Fruit fly (Drosophila melanogaster): ENCODE data around the gene CG32683.

The CG32683 gene

DNA sequence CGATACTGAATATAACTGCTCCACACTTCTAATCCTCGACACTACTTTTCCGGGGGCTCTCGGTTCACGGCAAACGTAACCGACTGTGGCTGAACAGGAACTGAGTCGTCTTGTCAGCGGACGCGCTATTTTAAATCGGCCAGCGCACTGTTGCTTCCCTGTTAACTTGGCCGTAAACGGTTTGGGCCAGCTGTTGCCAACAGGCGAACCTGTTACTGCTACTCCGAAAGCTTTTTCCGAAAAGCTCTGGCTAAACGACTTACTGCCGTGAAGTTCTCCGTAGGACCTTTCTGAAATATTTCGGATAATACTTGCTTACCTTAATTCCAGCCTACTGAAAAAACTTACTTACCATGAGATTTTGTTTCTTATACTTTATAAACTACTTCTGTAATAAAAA lies at the start of gene CG32683:
TSS of gene CG32683 (minus strand) at position 101 of the 400 bp plus-strand sequence.
- TF ChIP-seq CG17801 (GFP tag; optimal IDR thresholded peaks at IDR 0.05; ENCODE audit: partially characterized antibody), result no peak

DNA sequence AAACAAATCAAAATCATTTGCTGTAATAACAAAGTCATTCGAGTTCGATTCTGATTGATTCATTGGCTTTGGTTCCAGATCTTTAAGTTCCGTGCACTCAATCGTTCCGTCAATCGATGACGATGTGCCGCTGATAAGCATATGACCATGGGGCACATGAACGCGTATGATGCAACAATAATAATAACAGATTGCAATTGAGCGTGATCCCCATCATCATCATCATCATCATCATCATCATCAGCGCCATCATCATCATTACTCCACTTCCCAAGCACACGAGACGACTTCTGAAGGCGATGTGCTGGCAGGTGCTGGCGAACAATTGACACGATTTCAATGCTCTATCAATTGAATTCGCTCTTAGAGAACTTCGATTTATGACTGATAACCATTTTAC lies 41.6 kb upstream of the CG32683 start:
- TF ChIP-seq CG17801 (GFP tag; optimal IDR thresholded peaks at IDR 0.05; ENCODE audit: partially characterized antibody), result no peak

DNA sequence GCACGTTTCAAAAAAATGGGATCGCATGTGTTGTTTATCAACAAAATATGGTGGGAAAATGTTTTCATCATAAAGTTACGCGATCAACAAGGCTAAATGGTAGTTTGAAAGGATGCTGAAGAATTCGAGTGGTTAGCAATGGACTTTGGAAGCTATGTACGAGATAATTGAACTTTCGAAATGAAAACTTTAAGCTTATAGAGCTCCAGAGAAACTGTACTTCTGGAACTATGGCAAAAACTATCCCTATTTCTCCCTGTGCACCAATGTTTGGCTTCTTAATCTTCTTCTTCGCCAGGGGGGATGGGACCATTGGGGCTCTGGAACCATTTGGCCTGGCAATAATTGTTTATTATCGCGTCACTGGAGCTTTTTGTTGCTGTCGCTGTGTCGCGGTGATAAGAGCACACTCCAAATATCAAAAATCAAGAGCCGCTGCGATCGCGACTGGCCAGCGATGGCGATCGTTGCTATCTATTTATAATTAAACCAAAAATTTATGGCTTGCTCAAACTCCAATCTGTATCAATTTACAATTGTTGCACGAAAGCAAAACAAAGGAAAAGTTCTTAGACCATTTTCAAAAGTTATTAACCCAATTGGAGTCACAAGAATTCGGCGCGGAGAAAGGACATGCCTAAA lies 33.4 kb upstream of the CG32683 start:
- no peak for TF ChIP-seq CG17801 (GFP tag; optimal IDR thresholded peaks at IDR 0.05; ENCODE audit: partially characterized antibody)

DNA sequence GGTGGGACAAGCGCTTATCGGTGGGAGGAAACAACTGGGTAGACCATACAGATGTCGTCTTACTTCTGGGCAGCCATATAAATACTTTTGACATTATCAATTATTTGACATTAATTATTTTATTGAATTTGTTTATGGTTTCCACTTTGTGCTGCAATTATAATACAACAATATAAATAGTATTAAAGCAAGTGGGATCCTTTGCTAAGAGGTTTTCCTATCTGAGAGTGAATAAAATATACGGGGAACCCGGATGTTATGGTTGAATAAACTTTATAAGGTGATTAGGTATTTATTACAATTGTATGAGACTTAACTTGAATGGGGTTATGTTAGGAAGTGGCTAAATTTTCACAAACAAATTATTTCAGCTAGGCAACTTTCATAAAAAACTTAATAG lies 32.4 kb upstream of the CG32683 start, which contains the start of gene CG32687:
TSS of gene CG32687 (minus strand) at position 101 of the 400 bp plus-strand sequence.
- no peak for TF ChIP-seq CG17801 (GFP tag; optimal IDR thresholded peaks at IDR 0.05; ENCODE audit: partially characterized antibody)

DNA sequence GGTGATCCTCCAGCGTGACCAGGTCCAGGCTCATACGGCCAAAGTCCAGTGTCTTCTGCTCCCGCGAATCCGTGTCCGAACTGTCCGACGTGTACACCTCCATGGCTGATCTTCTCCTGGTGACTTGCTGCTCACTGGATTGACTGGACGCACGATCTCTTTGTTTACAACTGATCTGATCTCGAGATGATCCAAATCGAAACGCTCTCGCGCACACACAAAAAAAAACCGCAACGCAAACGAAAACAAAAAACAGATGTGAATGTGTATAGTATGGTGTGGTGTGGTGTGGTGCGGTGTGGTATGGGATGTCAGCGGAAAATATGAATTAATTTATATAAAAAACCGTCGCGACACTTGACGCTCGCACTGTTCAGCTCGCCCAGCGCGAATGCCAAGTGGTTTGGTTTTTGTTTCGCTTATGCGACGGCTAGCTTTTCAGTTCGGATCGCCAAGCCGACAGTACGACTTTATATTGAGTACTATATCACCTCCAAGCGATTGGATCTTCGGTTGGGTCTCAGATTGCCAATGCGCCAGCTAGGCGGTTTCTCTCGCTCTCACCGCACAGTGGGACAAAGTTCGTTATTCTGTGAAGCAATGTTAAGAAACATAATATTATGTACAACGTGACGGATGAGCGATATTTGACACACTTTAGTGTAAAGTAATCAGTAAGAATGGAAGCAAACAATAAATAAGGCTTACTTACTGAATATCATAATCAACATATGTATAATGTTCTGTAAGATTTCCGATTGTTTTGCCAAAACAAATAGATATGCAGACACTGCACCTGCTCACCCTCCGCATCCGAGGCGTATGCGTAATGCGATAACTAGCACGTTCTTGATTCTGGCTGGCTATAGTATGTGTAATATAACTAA lies 31.7 kb upstream of the CG32683 start:
- peak; percentile 77 for TF ChIP-seq CG17801 (GFP tag; optimal IDR thresholded peaks at IDR 0.05; ENCODE audit: partially characterized antibody)

DNA sequence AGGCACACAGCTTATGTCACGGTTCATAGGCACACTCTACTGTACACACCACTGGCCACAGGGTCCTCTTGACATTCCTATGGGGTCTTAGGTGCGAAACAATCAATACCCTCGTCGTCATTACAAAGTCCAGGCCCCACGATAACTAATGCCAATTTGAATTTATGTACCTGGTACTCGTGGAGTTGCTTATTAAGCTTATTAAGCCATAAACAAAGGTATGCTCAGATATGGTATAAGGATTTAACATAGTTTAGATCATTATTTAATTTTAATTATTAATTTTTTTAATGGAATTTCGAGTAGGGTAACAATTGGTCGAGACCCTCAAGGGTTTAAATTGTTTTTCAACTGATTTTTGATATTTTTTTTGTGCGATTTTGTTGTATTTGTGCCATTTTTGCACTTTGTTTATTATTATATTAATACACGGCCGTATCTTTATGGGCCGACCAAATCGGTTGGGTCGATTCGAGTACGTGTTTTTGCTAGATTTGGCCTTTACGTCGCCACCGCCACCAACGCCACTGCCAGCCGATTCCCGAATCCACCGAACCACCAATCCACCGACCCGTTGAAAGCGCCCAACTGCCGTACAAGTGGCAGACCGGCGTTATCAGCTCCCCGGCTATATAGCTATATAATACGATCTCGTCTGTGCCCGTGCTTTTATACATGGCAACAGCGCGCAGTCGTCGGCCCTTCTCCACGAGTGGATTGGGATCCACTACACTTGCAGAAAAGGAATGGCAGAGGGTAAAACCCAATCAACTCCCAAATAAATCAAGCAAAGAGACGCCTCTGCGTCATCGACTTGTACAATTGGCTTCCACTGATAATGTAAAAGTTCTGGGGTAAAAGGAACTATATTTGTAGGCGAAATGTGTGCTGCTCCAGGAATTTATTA lies 29.8 kb upstream of the CG32683 start:
- TF ChIP-seq CG17801 (GFP tag; optimal IDR thresholded peaks at IDR 0.05; ENCODE audit: partially characterized antibody), result peak; percentile 25

DNA sequence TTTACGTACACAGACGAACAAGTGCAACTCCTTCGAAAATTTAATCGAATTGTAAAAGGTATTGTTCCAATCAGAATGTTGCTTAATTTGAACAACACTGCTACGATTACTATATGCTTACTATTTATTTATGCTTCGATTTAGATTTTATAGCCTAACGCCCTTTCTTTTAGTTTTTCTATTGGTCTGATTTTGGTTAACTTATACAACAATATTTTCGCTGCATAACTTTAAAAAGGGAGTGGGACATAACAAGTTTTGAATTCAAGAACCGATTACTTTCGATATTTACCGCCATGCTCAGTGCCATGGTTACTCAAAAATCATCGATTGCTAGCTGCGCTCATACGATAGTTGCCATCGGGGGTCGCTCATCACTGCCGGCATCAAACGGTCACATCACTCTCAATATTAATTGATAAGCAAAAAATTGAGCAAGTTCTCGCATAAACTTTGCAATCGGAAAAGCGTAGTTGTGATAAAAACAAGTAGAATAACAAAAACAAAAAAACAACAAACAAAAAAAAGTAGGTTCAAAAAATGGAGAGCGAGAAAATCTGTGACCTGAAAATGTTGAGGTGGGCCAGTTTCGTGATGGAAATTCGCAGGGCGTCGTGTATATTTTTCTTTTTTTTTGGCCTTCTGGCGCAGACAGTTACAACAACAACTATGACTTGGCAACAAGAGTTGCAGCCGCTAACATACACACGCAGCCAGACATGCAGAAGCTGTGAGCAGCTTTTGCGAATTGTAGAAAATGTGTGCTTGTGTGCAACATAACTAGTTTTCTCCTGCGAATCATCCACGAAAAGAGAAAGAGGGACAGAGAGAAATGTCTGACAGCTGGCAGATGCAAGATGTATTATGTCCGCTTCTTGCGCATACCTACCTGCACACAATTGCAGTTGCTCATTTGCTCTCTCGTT lies 24.0 kb upstream of the CG32683 start, which contains the start of the genes CG2887 and PPP4R2r:
TSS of gene CG2887 (minus strand) at position 51 of the 926 bp plus-strand sequence.
TSS of gene PPP4R2r (plus strand) at position 396 of the 926 bp plus-strand sequence.
- peak; percentile 64 for TF ChIP-seq CG17801 (GFP tag; optimal IDR thresholded peaks at IDR 0.05; ENCODE audit: partially characterized antibody)

DNA sequence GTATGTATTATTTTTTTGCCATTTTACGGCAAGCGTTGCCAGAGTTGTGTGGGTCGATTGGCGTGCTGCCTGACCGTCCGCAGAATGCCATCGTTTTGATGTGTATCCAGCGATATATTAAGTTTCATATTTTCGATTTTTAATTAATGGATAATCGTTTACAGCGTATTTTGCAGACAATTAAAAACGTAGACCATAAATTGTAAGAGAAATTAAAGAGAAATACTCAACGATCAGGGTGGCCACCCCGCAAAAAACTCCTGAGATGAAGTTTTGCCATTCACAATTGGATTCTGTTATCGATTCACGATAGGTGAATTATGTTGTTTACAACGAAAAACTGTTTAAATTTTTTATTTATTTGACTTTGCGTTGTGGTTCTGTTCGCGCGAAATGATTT lies 19.9 kb upstream of the CG32683 start, which contains the start of gene nocte:
TSS of gene nocte (minus strand) at position 51 of the 400 bp plus-strand sequence.
- no peak for TF ChIP-seq CG17801 (GFP tag; optimal IDR thresholded peaks at IDR 0.05; ENCODE audit: partially characterized antibody)

DNA sequence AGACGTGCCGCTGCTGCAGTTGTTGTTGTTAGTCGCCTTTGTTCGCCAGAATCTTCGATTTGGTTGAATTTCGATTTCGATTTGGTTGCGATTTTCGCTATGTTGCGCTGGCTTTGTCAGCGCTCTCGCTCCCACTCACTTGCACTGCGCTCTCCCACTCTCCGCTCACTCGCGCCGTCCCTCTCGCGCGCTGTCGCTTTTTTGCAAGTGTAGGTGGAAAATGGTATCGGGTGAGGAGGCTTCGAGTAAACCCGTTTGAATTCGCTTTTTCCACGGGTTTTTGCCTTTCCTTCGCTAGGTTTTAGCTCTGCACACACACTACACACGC lies 19.5 kb upstream of the CG32683 start:
- TF ChIP-seq CG17801 (GFP tag; optimal IDR thresholded peaks at IDR 0.05; ENCODE audit: partially characterized antibody), result no peak

DNA sequence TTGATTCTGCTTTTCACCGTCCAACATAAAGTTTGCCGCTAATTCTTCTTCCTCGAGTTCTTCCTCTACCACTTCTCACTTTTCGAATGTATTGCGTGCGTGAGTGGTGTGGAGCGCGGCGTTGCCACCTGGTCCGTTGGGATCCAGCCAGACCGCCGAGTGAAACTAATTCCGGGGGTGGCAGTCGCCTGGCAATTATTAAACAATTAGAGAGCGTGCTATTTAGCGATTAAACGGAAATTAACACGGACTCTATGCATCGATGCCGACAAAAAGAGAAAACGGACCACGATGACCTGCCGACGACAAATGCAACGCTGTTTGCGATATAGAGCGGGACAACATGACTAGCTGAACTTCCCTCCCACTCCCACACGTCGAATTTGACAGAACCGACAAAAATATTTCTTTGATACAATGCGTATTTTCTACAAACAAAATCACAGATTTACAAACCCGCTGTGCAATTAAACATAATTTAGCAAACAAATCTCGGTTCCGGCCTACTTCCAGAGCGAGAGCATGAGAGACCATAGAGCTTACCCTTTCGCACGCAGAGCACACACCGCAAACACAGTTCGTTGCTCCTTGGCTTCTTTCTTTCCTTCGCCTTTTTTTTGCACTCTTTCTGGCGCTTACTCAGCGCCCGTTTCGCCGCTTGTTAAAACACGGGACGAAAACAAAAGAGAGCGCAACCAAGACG lies 19.0 kb upstream of the CG32683 start, which contains the start of gene CG2889:
TSS of gene CG2889 (plus strand) at position 429 of the 703 bp plus-strand sequence.
- no peak for TF ChIP-seq CG17801 (GFP tag; optimal IDR thresholded peaks at IDR 0.05; ENCODE audit: partially characterized antibody)

DNA sequence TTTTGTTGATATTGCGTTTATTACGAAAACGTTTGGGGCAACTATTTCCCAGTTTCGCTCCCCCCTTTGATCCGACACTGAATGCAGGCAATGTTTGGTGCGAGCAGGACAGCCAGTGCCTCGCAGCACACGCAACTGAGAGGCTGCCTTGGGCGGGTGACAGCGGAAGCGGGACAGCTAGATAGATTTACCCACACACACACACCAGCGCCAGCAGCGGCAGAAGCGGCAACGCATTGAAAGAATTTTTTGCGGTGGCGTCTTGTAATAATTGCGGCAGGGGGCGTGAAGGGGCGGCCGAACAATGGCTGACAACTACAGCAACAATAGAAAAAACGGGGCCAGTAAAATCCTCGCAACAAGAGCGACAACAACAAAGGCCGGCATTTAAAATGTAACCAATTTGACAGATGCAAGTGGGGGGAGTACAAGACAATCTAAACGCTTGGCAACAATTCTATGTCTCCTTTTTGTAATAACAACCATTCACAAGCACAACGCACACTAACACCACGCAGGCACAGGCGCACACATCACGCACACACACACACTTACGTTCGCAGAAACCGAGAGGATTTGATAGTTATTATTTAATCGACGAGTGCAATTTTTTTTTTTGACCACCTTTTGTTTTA lies 18.0 kb upstream of the CG32683 start:
- peak; percentile 6 for TF ChIP-seq CG17801 (GFP tag; optimal IDR thresholded peaks at IDR 0.05; ENCODE audit: partially characterized antibody)

DNA sequence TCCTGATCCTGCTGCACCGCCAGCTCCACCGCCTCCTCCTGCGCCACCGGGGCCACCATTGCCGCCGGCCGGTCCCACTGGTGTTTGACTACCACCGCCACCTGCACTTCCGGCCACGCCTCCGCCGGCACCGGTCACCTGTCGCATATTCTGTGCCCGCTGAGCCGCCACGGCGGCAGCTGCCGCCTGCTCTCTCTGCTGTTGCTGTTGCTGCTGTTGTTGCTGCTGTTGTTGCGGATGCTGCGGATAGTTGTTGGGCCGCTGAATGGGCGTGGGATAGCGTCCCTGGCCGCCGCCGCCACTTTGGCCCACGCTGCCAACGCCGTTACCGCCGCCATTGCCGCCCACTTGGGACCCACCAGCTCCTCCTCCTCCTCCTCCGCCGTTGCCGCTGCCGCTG lies 9.8 kb upstream of the CG32683 start:
- no peak for TF ChIP-seq CG17801 (GFP tag; optimal IDR thresholded peaks at IDR 0.05; ENCODE audit: partially characterized antibody)
